Fruit fly (Drosophila melanogaster): Measurements from ENCODE around the gene CG42729.

dm6 chr3L:15535228-15535598, 7.9 kb upstream of the CG42729 start, which contains the start of gene CrebA:
- no peak for TF ChIP-seq nerfin-2 (GFP tag; IDR thresholded peaks at IDR 0.05; ENCODE audit: partially characterized antibody)
- no peak for TF ChIP-seq Side (GFP tag; optimal IDR thresholded peaks at IDR 0.05)
- no peak for TF ChIP-seq zen2 (GFP tag; IDR thresholded peaks at IDR 0.05; ENCODE audit: partially characterized antibody)
- no peak for TF ChIP-seq org-1 (GFP tag; optimal IDR thresholded peaks at IDR 0.05)
- no peak for TF ChIP-seq Sin3A (optimal IDR thresholded peaks at IDR 0.05)
- no peak for TF ChIP-seq CG18262 (tag; optimal IDR thresholded peaks at IDR 0.05)
- TF ChIP-seq E2f1 (GFP tag; IDR thresholded peaks at IDR 0.05) = no peak; the same call in 1 of the 2 replicates
- TF ChIP-seq CG17385 (GFP tag; optimal IDR thresholded peaks at IDR 0.05) = no peak
- TF ChIP-seq Hr78 (GFP tag; optimal IDR thresholded peaks at IDR 0.05) = no peak
- no peak for TF ChIP-seq CG8388 (GFP tag; optimal IDR thresholded peaks at IDR 0.05)
- TF ChIP-seq CG6765 (GFP tag; optimal IDR thresholded peaks at IDR 0.05) = no peak

Data from whole organism, embryonic.